Worm (Caenorhabditis elegans): Measurements from ENCODE around the gene C04G6.2.

- no peak for TF ChIP-seq sptf-1 (tag; optimal IDR thresholded peaks at IDR 0.05)
- no peak for TF ChIP-seq nhr-237 (tag; optimal IDR thresholded peaks at IDR 0.05)
- TF ChIP-seq flh-1 (GFP tag; optimal IDR thresholded peaks at IDR 0.05), result no peak
- no peak for TF ChIP-seq mab-5 (tag; optimal IDR thresholded peaks at IDR 0.05)
- no peak for TF ChIP-seq nhr-28 (tag; optimal IDR thresholded peaks at IDR 0.05)
- TF ChIP-seq unc-62 (GFP tag; optimal IDR thresholded peaks at IDR 0.05), result no peak
These were observed 8.8 kb upstream of the C04G6.2 start for ce11 chrII:5084225-5084624.
